Fruit fly (Drosophila melanogaster) whole organism, adult: ENCODE data around the gene LManV.

Experiments
- CG11617 ChIP-seq: fragments of 200-800 bp; sonication (Bioruptor generic); optimal IDR thresholded peaks from 2 replicates; lab custom pipeline; 2017; ENCODE audit warnings: mild to moderate bottlenecking, missing biosample characterization, missing genetic modification reagents, missing genetic modification characterization
- CG12768 ChIP-seq: fragments of 200-800 bp; sonication (Bioruptor generic); optimal IDR thresholded peaks from 2 replicates; lab custom pipeline; 2017; ENCODE audit warnings: missing biosample characterization, missing genetic modification characterization, mild to moderate bottlenecking, moderate library complexity, missing genetic modification reagents
- CG14711 ChIP-seq: fragments of 200-800 bp; sonication (Bioruptor generic); optimal IDR thresholded peaks from 2 replicates; lab custom pipeline; 2018; ENCODE audit warnings: missing biosample characterization, mild to moderate bottlenecking, missing genetic modification characterization, moderate library complexity
- CG1620 ChIP-seq: fragments of 200-800 bp; sonication (Bioruptor generic); optimal IDR thresholded peaks from 2 replicates; lab custom pipeline; 2016; ENCODE audit warnings: missing biosample characterization, missing genetic modification characterization
- CG33017 ChIP-seq: fragments of 200-800 bp; sonication (Bioruptor generic); optimal IDR thresholded peaks from 2 replicates; lab custom pipeline; 2018; ENCODE audit warnings: missing biosample characterization, mild to moderate bottlenecking, missing genetic modification characterization, moderate library complexity
- CG5204 ChIP-seq: fragments of 200-800 bp; sonication (Bioruptor generic); optimal IDR thresholded peaks from 2 replicates; lab custom pipeline; 2016; ENCODE audit warnings: missing biosample characterization, missing genetic modification characterization
- CG7045 ChIP-seq: fragments of 200-800 bp; sonication (Bioruptor generic); optimal IDR thresholded peaks from 2 replicates; lab custom pipeline; 2017; ENCODE audit warnings: missing biosample characterization, mild to moderate bottlenecking, missing genetic modification characterization
- CG7101 ChIP-seq: fragments of 200-800 bp; sonication (Bioruptor generic); optimal IDR thresholded peaks from 2 replicates; lab custom pipeline; 2018; ENCODE audit warnings: missing biosample characterization, mild to moderate bottlenecking, missing genetic modification characterization, moderate library complexity
- Clk ChIP-seq: fragments of 200-800 bp; sonication (Bioruptor generic); optimal IDR thresholded peaks from 2 replicates; lab custom pipeline; 2017; ENCODE audit warnings: missing biosample characterization, missing genetic modification characterization
- Crg-1 ChIP-seq: fragments of 200-800 bp; sonication (Bioruptor generic); optimal IDR thresholded peaks from 2 replicates; lab custom pipeline; 2016; ENCODE audit warnings: missing biosample characterization, missing genetic modification characterization
- Hr96 ChIP-seq: fragments of 200-800 bp; sonication (Bioruptor generic); optimal IDR thresholded peaks from 2 replicates; lab custom pipeline; 2016; ENCODE audit warnings: missing biosample characterization, missing genetic modification characterization
- Mnt ChIP-seq: fragments of 200-800 bp; sonication (Bioruptor generic); optimal IDR thresholded peaks from 2 replicates; lab custom pipeline; 2016; ENCODE audit warnings: missing biosample characterization, mild to moderate bottlenecking, missing genetic modification characterization
- bab1 ChIP-seq: fragments of 200-800 bp; sonication (Bioruptor generic); optimal IDR thresholded peaks from 3 replicates; lab custom pipeline; 2019; ENCODE audit warnings: missing biosample characterization, mild to moderate bottlenecking, missing genetic modification characterization, moderate library complexity
- cic ChIP-seq: fragments of 200-800 bp; sonication (Bioruptor generic); optimal IDR thresholded peaks from 2 replicates; lab custom pipeline; 2017; ENCODE audit warnings: missing biosample characterization, mild to moderate bottlenecking, missing genetic modification characterization, moderate library complexity
- cnc ChIP-seq, 2 experiments: fragments of >200 bp; optimal IDR thresholded peaks; 2 replicates each; lab custom pipeline; 2017
- kay ChIP-seq: fragments of 200-800 bp; sonication (Bioruptor generic); peaks from one replicate; lab custom pipeline; 2016; ENCODE audit warnings: missing biosample characterization, missing genetic modification characterization, borderline replicate concordance
- ovo ChIP-seq: fragments of 200-800 bp; sonication (Bioruptor generic); optimal IDR thresholded peaks from 2 replicates; lab custom pipeline; 2016; ENCODE audit warnings: missing biosample characterization, missing genetic modification characterization
- pad ChIP-seq: fragments of 200-800 bp; sonication (Bioruptor generic); optimal IDR thresholded peaks from 3 replicates; lab custom pipeline; 2017; ENCODE audit warnings: missing biosample characterization, missing genetic modification characterization, mild to moderate bottlenecking, moderate library complexity, missing genetic modification reagents
- tj ChIP-seq: fragments of 200-800 bp; sonication (Bioruptor generic); optimal IDR thresholded peaks from 3 replicates; lab custom pipeline; 2017; ENCODE audit warnings: missing biosample characterization, mild to moderate bottlenecking, missing genetic modification characterization, moderate library complexity
- toe ChIP-seq: fragments of 200-800 bp; sonication (Bioruptor generic); optimal IDR thresholded peaks from 2 replicates; lab custom pipeline; 2016; ENCODE audit warnings: missing biosample characterization, missing genetic modification characterization

Gene LManV

DNA sequence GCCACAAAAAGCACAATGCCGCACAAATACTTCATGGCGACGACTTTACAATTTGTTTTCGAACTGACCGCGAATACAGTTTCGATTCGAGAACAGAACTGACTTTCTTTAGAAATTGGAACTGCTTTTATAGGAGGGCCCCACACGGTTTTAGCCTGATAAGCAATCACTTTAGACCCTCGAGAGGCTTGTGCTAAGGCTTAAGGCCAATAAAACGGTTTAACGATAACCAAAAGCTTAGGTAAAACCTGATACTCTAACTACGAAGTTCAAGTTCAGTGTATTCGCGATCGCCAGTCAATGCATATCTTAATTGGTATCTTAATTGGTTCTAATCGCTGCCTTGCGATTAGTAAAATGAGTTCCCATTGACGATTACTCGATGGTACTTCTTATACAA, 5.1 kb upstream of the LManV start, which contains the start of gene LManVI:
Gene LManVI, minus strand, starts transcription at position 101 of the 400 bp plus-strand sequence.
- no peak for TF ChIP-seq kay
- TF ChIP-seq ovo (GFP tag; lab: Kevin White, UChicago), result no peak
- TF ChIP-seq cnc (optimal IDR thresholded peaks at IDR 0.05; lab: Kevin White, UChicago), result no peak
- TF ChIP-seq CG11617 (GFP tag; lab: Kevin White, UChicago), result no peak
- no peak for TF ChIP-seq cic
- TF ChIP-seq CG12768 (GFP tag; lab: Kevin White, UChicago), result no peak
- TF ChIP-seq CG5204, result no peak
- TF ChIP-seq CG33017 (tag; lab: Kevin White, UChicago), result no peak
- TF ChIP-seq Clk (GFP tag; lab: Kevin White, UChicago), result no peak
- TF ChIP-seq CG7045 (GFP tag; lab: Kevin White, UChicago), result no peak
- no peak for TF ChIP-seq CG7101 (tag; lab: Kevin White, UChicago)

DNA sequence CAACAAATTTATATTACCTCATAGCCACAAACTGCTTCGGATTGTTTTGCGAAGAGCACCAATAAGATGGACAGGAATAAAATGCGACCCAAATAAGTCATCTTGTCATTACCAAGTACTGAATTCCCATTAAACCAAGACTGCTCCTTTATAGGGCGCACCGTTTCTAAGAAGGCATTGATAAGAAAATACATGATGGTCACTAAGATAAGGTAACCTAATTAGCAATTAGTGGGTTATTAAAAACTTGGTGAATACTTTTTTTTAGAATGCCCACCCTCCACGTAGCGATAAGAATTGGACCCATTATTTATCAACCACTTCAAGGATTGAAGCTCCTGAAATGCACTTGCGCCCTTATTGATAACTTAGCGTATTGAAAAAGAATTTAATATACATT, 3.8 kb downstream of the LManV start, which contains the start of gene LManIV:
Gene LManIV, minus strand, starts transcription at position 101 of the 400 bp plus-strand sequence.
- no peak for TF ChIP-seq CG1620 (GFP tag; lab: Kevin White, UChicago)
- no peak for TF ChIP-seq CG11617 (GFP tag; lab: Kevin White, UChicago)
- no peak for TF ChIP-seq tj
- no peak for TF ChIP-seq Hr96
- TF ChIP-seq Crg-1, result no peak
- TF ChIP-seq bab1 (GFP tag; lab: Kevin White, UChicago), result no peak
- no peak for TF ChIP-seq toe (GFP tag; lab: Kevin White, UChicago)
- TF ChIP-seq CG12768 (GFP tag; lab: Kevin White, UChicago), result no peak
- TF ChIP-seq cnc (optimal IDR thresholded peaks at IDR 0.05; lab: Kevin White, UChicago), result no peak
- TF ChIP-seq ovo (GFP tag; lab: Kevin White, UChicago), result no peak
- TF ChIP-seq CG5204, result no peak
- TF ChIP-seq CG7045 (GFP tag; lab: Kevin White, UChicago), result no peak
- TF ChIP-seq CG14711 (tag; lab: Kevin White, UChicago), result no peak

DNA sequence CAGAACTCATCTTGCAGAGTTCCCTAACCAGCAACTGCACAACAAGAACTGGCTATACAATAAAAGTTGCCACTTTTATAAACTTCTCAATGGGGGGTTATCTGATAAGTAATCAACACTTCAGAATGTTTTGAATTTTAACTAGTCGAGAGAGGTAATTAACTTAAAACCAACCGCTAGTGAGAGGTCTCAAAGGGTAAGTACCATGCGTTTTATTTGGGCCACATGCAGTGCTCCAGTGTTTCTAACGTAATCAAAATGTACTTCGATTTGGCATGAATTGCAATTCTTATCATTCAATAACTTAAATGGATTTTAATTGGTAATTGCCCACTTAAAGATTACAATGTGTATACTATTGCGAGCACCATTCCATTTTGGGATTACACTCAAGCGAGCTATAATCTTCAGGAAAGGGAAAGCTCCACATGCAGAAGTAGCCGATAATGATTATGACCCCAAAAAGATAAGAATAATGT, 7.4 kb downstream of the LManV start, which contains the start of gene LManIII:
Gene LManIII, minus strand, starts transcription at position 51 of the 479 bp plus-strand sequence.
- no peak for TF ChIP-seq pad (GFP tag; lab: Kevin White, UChicago)
- TF ChIP-seq cic, result peak; percentile 58
- TF ChIP-seq CG14711 (tag; lab: Kevin White, UChicago), result no peak
- no peak for TF ChIP-seq CG33017 (tag; lab: Kevin White, UChicago)
- peak; percentile 75 for TF ChIP-seq kay

DNA sequence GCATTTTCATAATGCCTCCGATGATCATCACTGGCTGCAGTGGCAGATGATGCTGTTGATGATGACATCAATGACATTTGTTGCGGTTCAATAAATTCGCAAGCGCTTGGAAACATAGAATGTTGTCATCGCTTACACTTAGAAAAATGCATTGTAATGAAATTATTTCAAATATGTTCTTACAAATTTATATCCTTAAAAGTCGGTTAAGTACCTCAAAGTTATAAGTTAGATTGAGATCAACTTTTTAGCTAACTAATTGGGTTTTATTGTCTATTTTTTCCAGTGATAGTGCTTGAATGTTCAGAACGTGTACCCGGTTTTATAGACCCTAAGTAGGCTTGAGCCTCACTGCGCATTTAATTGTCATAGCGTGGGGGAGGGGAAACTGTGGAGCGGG, 13.2 kb downstream of the LManV start:
- TF ChIP-seq bab1 (GFP tag; lab: Kevin White, UChicago) (no peak), cnc (optimal IDR thresholded peaks at IDR 0.05; lab: Kevin White, UChicago) (no peak), CG7101 (tag; lab: Kevin White, UChicago) (no peak), CG12768 (GFP tag; lab: Kevin White, UChicago) (no peak), kay (no peak), Hr96 (no peak), cic (no peak), CG7045 (GFP tag; lab: Kevin White, UChicago) (no peak), CG11617 (GFP tag; lab: Kevin White, UChicago) (no peak), toe (GFP tag; lab: Kevin White, UChicago) (no peak)

DNA sequence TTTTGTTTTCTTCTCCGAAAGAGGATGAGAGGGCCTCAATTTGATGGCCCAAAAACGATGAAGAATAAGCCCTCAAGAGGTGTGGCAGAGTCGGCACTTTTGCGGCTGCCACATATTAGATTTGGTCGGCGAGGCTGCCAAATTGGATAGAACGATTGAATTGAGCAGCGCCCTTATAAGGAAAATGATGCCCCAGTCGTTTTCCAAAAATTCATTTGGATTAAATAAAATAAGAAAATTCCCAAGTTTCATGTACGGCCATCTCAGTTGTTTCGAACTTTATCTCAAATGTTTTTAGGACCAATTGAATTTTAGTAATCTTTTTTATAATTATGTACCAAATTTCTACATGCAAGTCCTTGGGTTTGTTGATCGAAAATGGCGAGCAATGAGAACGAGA, 24.0 kb downstream of the LManV start, which contains the start of the genes CG45307 and CG12438:
Gene CG45307, minus strand, starts transcription at position 101 of the 400 bp plus-strand sequence.
Gene CG12438, plus strand, starts transcription at position 264 of the 400 bp plus-strand sequence.
- TF ChIP-seq CG12768 (GFP tag; lab: Kevin White, UChicago) (no peak), cnc (optimal IDR thresholded peaks at IDR 0.05; lab: Kevin White, UChicago) (no peak), tj (no peak), CG7101 (tag; lab: Kevin White, UChicago) (no peak), CG33017 (tag; lab: Kevin White, UChicago) (no peak), CG1620 (GFP tag; lab: Kevin White, UChicago) (no peak), pad (GFP tag; lab: Kevin White, UChicago) (no peak), bab1 (GFP tag; lab: Kevin White, UChicago) (no peak), Crg-1 (no peak), CG5204 (no peak), ovo (GFP tag; lab: Kevin White, UChicago) (no peak), cic (no peak), Hr96 (no peak)

DNA sequence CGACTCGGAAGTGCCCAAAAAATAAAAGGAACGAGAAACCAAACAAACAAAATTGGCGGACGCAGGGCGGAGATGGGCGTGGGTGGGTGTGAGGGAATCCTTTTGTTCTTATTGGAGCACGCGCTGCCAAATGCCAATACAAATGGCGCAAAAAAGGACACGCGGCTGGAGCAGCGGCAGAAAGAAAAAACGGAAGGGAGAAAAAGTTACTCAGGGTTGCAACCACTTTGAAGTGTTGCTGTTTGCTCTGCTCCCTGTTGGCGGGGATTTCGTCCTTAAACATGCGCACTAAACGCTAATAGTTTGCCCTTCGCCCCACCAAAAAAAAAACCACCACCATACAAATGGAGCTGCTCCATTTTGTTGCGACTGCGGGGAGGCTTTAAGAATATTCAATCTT, 28.6 kb downstream of the LManV start:
- no peak for TF ChIP-seq Hr96
- TF ChIP-seq CG14711 (tag; lab: Kevin White, UChicago), result no peak
- TF ChIP-seq CG7101 (tag; lab: Kevin White, UChicago), result no peak
- no peak for TF ChIP-seq kay
- TF ChIP-seq toe (GFP tag; lab: Kevin White, UChicago), result no peak
- TF ChIP-seq Mnt (GFP tag; lab: Kevin White, UChicago), result no peak
- no peak for TF ChIP-seq CG5204
- no peak for TF ChIP-seq bab1 (GFP tag; lab: Kevin White, UChicago)
- TF ChIP-seq Clk (GFP tag; lab: Kevin White, UChicago), result no peak
- no peak for TF ChIP-seq cic

DNA sequence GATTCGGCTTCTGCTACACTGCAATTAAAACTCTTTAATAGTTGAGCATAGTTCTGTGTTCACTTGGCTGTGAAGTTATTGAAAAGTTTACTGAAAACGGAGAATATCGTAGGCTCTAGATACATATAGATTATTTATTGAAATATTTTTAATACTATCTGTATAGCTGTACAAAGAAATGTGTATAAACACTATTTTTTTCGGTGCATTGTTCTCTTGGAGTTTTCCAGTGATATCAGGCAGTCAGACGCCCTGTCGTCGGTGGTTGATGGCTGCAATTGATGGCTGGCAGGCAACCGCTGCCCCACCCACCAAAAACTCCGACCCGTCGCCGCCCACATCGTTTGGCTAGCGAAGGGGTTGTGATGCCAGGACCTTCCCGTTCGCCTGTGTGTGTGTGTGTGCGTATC, 29.7 kb downstream of the LManV start:
- no peak for TF ChIP-seq Mnt (GFP tag; lab: Kevin White, UChicago)
- no peak for TF ChIP-seq cnc (optimal IDR thresholded peaks at IDR 0.05; lab: Kevin White, UChicago)
- TF ChIP-seq CG14711 (tag; lab: Kevin White, UChicago), result no peak
- no peak for TF ChIP-seq tj
- no peak for TF ChIP-seq CG11617 (GFP tag; lab: Kevin White, UChicago)
- TF ChIP-seq toe (GFP tag; lab: Kevin White, UChicago), result no peak
- no peak for TF ChIP-seq Hr96
- no peak for TF ChIP-seq ovo (GFP tag; lab: Kevin White, UChicago)
- no peak for TF ChIP-seq Clk (GFP tag; lab: Kevin White, UChicago)
